Fruit fly (Drosophila melanogaster): Measurements from ENCODE around the gene nub.

DNA sequence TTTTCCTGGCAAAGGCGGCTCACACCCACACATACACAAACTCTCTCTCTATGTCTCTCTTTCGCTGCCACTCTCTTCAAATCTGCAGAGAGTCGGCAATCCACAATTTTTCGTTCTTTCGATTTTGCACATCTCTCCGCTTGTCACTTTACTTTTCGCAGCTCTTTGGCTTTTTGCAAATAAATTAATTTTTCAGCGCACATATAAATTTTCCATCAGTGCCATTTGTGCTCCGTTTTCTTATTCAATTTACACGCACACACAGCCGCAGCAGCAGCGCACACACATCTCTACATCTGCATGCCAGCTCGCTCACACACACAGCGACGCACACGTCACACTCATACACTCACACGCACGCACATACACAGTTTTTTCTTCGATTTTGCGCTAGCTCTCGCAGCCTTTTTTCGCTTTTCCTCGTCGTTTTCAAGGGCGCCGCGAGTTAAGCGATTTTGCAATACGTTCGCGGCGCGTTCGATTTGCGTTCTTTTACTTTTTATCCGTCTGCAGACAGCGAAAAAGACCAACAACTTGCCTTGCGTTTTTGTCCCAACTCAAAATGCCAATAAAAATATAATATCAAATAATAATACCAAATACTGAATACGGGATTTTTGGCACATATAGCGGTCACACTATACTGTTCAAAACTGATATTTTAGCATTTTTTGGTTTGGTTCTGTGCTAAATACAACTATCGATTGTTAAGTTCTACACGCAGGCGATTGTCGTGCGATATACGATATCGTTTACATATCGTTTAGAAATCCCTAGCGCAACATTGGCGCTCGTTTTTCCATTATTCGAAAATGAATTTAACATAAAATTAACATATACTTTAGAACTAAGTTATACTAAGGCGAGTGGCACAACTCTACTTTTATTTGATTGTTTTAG lies 41.1 kb upstream of the nub start, which contains the start of gene bun:
- TF ChIP-seq Crg-1 (GFP tag; optimal IDR thresholded peaks at IDR 0.05) (no peak), CG7045 (GFP tag; optimal IDR thresholded peaks at IDR 0.05) (no peak), CG14711 (tag; optimal IDR thresholded peaks at IDR 0.05) (no peak), pad (GFP tag; optimal IDR thresholded peaks at IDR 0.05) (no peak), CG11617 (GFP tag; optimal IDR thresholded peaks at IDR 0.05) (no peak), cic (GFP tag; optimal IDR thresholded peaks at IDR 0.05) (no peak), bab1 (GFP tag; optimal IDR thresholded peaks at IDR 0.05) (peak; percentile 37), Hr96 (GFP tag; optimal IDR thresholded peaks at IDR 0.05) (no peak)

Measured in whole organism, adult.